Fruit fly (Drosophila melanogaster): ENCODE results near the gene Gs1l.

DNA sequence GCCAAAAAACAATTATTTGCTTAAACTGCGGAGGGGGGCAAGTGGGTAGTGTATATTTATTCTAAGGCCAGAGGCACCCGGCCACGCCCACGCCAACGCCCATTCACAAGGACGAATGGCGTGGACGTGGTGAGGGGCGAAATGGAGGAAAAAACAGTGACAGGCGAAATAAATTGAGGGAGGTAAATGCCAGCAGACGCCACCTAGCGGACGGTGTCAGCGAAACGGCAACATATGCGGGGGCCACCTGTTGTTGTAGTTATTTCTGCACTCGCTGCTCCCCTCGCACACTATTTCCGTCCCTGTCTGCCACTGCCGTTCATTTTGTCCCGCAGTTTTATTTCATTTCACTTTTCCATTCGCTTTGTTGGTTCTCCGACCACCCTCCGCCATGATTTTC lies 38.6 kb downstream of the Gs1l start:
- TF ChIP-seq CG8478 (optimal IDR thresholded peaks at IDR 0.05), result no peak
- TF ChIP-seq CTCF (optimal IDR thresholded peaks at IDR 0.05), result peak; percentile 87 to 94
